Fruit fly (Drosophila melanogaster): Measurements from ENCODE around the gene Cep164.

Gene Cep164

dm6 chrX:15973157-15973774, 9.5 kb downstream of the Cep164 start, which contains the start of gene mmd:
Gene mmd (minus strand): TSS chrX:15973159.
- TF ChIP-seq dsf (GFP tag; optimal IDR thresholded peaks at IDR 0.05; ENCODE audit: borderline replicate concordance) (no peak), jim (GFP tag; optimal IDR thresholded peaks at IDR 0.05) (no peak), Hnf4 (GFP tag; optimal IDR thresholded peaks at IDR 0.05) (no peak), brk (GFP tag; optimal IDR thresholded peaks at IDR 0.05) (no peak), tai (GFP tag; optimal IDR thresholded peaks at IDR 0.05) (no peak), Dif (GFP tag; optimal IDR thresholded peaks at IDR 0.05; ENCODE audit: partially characterized antibody) (no peak), GATAd (GFP tag; optimal IDR thresholded peaks at IDR 0.05) (no peak), rgr (GFP tag; optimal IDR thresholded peaks at IDR 0.05) (no peak), Hr83 (GFP tag; optimal IDR thresholded peaks at IDR 0.05; ENCODE audit: poor library complexity, severe bottlenecking) (no peak), br (GFP tag; optimal IDR thresholded peaks at IDR 0.05) (no peak), Jra (GFP tag; optimal IDR thresholded peaks at IDR 0.05) (no peak), pan (optimal IDR thresholded peaks at IDR 0.05) (no peak), dmrt93B (GFP tag; optimal IDR thresholded peaks at IDR 0.05) (no peak), Myc (optimal IDR thresholded peaks at IDR 0.05) (no peak), OdsH (GFP tag; optimal IDR thresholded peaks at IDR 0.05) (no peak), Abd-B (GFP tag; optimal IDR thresholded peaks at IDR 0.05) (no peak), ey (GFP tag; optimal IDR thresholded peaks at IDR 0.05) (no peak), psq (GFP tag; optimal IDR thresholded peaks at IDR 0.05) (no peak), woc (GFP tag; optimal IDR thresholded peaks at IDR 0.05) (no peak), sage (GFP tag; optimal IDR thresholded peaks at IDR 0.05) (no peak)

- TF ChIP-seq rgr (GFP tag; optimal IDR thresholded peaks at IDR 0.05) (no peak), br (GFP tag; optimal IDR thresholded peaks at IDR 0.05) (no peak), tai (GFP tag; optimal IDR thresholded peaks at IDR 0.05) (no peak), Myc (optimal IDR thresholded peaks at IDR 0.05) (no peak), foxo (GFP tag; optimal IDR thresholded peaks at IDR 0.05) (no peak), pan (optimal IDR thresholded peaks at IDR 0.05) (no peak), GATAd (GFP tag; optimal IDR thresholded peaks at IDR 0.05) (no peak), dsf (GFP tag; optimal IDR thresholded peaks at IDR 0.05; ENCODE audit: borderline replicate concordance) (no peak), brk (GFP tag; optimal IDR thresholded peaks at IDR 0.05) (no peak), Vsx2 (GFP tag; optimal IDR thresholded peaks at IDR 0.05; ENCODE audit: partially characterized antibody) (no peak), Hr78 (GFP tag; optimal IDR thresholded peaks at IDR 0.05) (no peak), fru (GFP tag; optimal IDR thresholded peaks at IDR 0.05) (no peak), usp (GFP tag; optimal IDR thresholded peaks at IDR 0.05) (no peak), HLH106 (tag; optimal IDR thresholded peaks at IDR 0.05) (no peak), Abd-B (GFP tag; optimal IDR thresholded peaks at IDR 0.05) (no peak), Jra (GFP tag; optimal IDR thresholded peaks at IDR 0.05) (no peak), CrebA (GFP tag; optimal IDR thresholded peaks at IDR 0.05; ENCODE audit: borderline replicate concordance) (no peak), Sp1 (GFP tag; optimal IDR thresholded peaks at IDR 0.05) (no peak)
Measured at dm6 chrX:15971574-15971973, 11.2 kb downstream of the Cep164 start.

- TF ChIP-seq dsf (GFP tag; optimal IDR thresholded peaks at IDR 0.05; ENCODE audit: borderline replicate concordance) (no peak), GATAd (GFP tag; optimal IDR thresholded peaks at IDR 0.05) (no peak)
Measured at dm6 chrX:15969577-15969976, 13.2 kb downstream of the Cep164 start.

- no peak for TF ChIP-seq Hr78 (GFP tag; optimal IDR thresholded peaks at IDR 0.05)
- TF ChIP-seq h (GFP tag; optimal IDR thresholded peaks at IDR 0.05), result no peak
- TF ChIP-seq pan (optimal IDR thresholded peaks at IDR 0.05), result no peak
- no peak for TF ChIP-seq rgr (GFP tag; optimal IDR thresholded peaks at IDR 0.05)
- TF ChIP-seq Dif (GFP tag; optimal IDR thresholded peaks at IDR 0.05; ENCODE audit: partially characterized antibody), result no peak
- no peak for TF ChIP-seq tai (GFP tag; optimal IDR thresholded peaks at IDR 0.05)
- TF ChIP-seq HLH106 (tag; optimal IDR thresholded peaks at IDR 0.05), result no peak
- no peak for TF ChIP-seq CrebA (GFP tag; optimal IDR thresholded peaks at IDR 0.05; ENCODE audit: borderline replicate concordance)
- TF ChIP-seq N (GFP tag; optimal IDR thresholded peaks at IDR 0.05), result no peak
- no peak for TF ChIP-seq jim (GFP tag; optimal IDR thresholded peaks at IDR 0.05)
- no peak for TF ChIP-seq sv (GFP tag; optimal IDR thresholded peaks at IDR 0.05)
- no peak for TF ChIP-seq Abd-B (GFP tag; optimal IDR thresholded peaks at IDR 0.05)
- no peak for TF ChIP-seq Hnf4 (GFP tag; optimal IDR thresholded peaks at IDR 0.05)
- no peak for TF ChIP-seq Myc (optimal IDR thresholded peaks at IDR 0.05)
- TF ChIP-seq GATAd (GFP tag; optimal IDR thresholded peaks at IDR 0.05), result no peak
- no peak for TF ChIP-seq psq (GFP tag; optimal IDR thresholded peaks at IDR 0.05)
- TF ChIP-seq Mio (GFP tag; optimal IDR thresholded peaks at IDR 0.05), result no peak
- no peak for TF ChIP-seq CG9705 (GFP tag; optimal IDR thresholded peaks at IDR 0.05)
Measured at dm6 chrX:15950056-15950455, 32.7 kb downstream of the Cep164 start.
